Worm (Caenorhabditis elegans): ENCODE results near the gene rpt-2.

The rpt-2 gene

ce11 chrV:5991490-5992069 lies 25.9 kb downstream of the rpt-2 start (continued):
- TF ChIP-seq hlh-11 (tag; optimal IDR thresholded peaks at IDR 0.05) = peak; percentile 43
- TF ChIP-seq mdt-29 (GFP tag; IDR thresholded peaks at IDR 0.05) = no peak
- TF ChIP-seq unc-39 (tag; optimal IDR thresholded peaks at IDR 0.05) = no peak
- no peak for TF ChIP-seq lin-29 (GFP tag; IDR thresholded peaks at IDR 0.05)
- TF ChIP-seq spr-1 (tag; optimal IDR thresholded peaks at IDR 0.05) = no peak
- TF ChIP-seq pqm-1 (tag; optimal IDR thresholded peaks at IDR 0.05) = peak; percentile 61
- no peak for TF ChIP-seq lim-7 (GFP tag; IDR thresholded peaks at IDR 0.05)
- TF ChIP-seq madf-9 (GFP tag; conservative IDR thresholded peaks at IDR 0.05) = no peak
- no peak for TF ChIP-seq F49E8.2 (tag; optimal IDR thresholded peaks at IDR 0.05; ENCODE audit: borderline replicate concordance)
- no peak for TF ChIP-seq lir-3 (tag; optimal IDR thresholded peaks at IDR 0.05)

ce11 chrV:5990383-5990782 lies 27.1 kb downstream of the rpt-2 start, which contains the start of gene fut-8:
Gene fut-8 (minus strand): TSS chrV:5990483.
- no peak for TF ChIP-seq dmd-6 (GFP tag; IDR thresholded peaks at IDR 0.05)
- TF ChIP-seq madf-5 (GFP tag; IDR thresholded peaks at IDR 0.05) = no peak
- no peak for TF ChIP-seq pqm-1 (tag; optimal IDR thresholded peaks at IDR 0.05)
- no peak for TF ChIP-seq mxl-3 (GFP tag; optimal IDR thresholded peaks at IDR 0.05)
- peak in 1 of 2 experiments; percentile 1 for TF ChIP-seq unc-62 (GFP tag; optimal IDR thresholded peaks at IDR 0.05 in 1 of 2)
- no peak for TF ChIP-seq unc-62 (tag; optimal IDR thresholded peaks at IDR 0.05)
- TF ChIP-seq zip-11 (GFP tag; IDR thresholded peaks at IDR 0.05) = no peak
- no peak for TF ChIP-seq zfp-2 (tag; optimal IDR thresholded peaks at IDR 0.05)

- TF ChIP-seq nhr-102 (tag; optimal IDR thresholded peaks at IDR 0.05) (no peak), set-16 (GFP tag; IDR thresholded peaks at IDR 0.05) (no peak), skn-1 (tag; optimal IDR thresholded peaks at IDR 0.05) (no peak), snpc-4 (tag; optimal IDR thresholded peaks at IDR 0.05) (no peak), ceh-20 (GFP tag; IDR thresholded peaks at IDR 0.05) (no peak), lin-13 (GFP tag; optimal IDR thresholded peaks at IDR 0.05) (no peak), snpc-1.2 (GFP tag; IDR thresholded peaks at IDR 0.05) (no peak), unc-62 (GFP tag; optimal IDR thresholded peaks at IDR 0.05 in 1 of 2) (no peak), unc-62 (tag; optimal IDR thresholded peaks at IDR 0.05) (no peak), daf-12 (tag; optimal IDR thresholded peaks at IDR 0.05) (no peak), nhr-111 (GFP tag; optimal IDR thresholded peaks at IDR 0.05) (no peak), lin-39 (tag; optimal IDR thresholded peaks at IDR 0.05) (no peak), lim-7 (GFP tag; IDR thresholded peaks at IDR 0.05) (no peak)
These were observed 30.7 kb downstream of the rpt-2 start, which contains the start of gene C10F3.7 for ce11 chrV:5986755-5987154. Gene C10F3.7 (minus strand): TSS chrV:5986855.

ce11 chrV:5984244-5984643 lies 33.2 kb downstream of the rpt-2 start:
- TF ChIP-seq dmd-6 (GFP tag; IDR thresholded peaks at IDR 0.05) (no peak), unc-62 (GFP tag; optimal IDR thresholded peaks at IDR 0.05 in 1 of 2) (peak in 1 of 2 experiments; percentile 56), unc-62 (tag; optimal IDR thresholded peaks at IDR 0.05) (no peak), aha-1 (tag) (peak; percentile 83), F37D6.2 (tag; optimal IDR thresholded peaks at IDR 0.05) (no peak), nhr-111 (GFP tag; optimal IDR thresholded peaks at IDR 0.05) (no peak), mxl-3 (GFP tag; optimal IDR thresholded peaks at IDR 0.05) (no peak), hmg-1.1 (GFP tag; IDR thresholded peaks at IDR 0.05) (no peak)

ce11 chrV:5983380-5983779 lies 34.1 kb downstream of the rpt-2 start, which contains the start of gene dhs-16:
Gene dhs-16 (plus strand): TSS chrV:5983745.
- TF ChIP-seq nhr-28 (tag; optimal IDR thresholded peaks at IDR 0.05) (no peak), pqm-1 (tag; optimal IDR thresholded peaks at IDR 0.05) (no peak), aha-1 (tag) (peak; percentile 94), nhr-10 (tag; optimal IDR thresholded peaks at IDR 0.05) (no peak), unc-62 (GFP tag; optimal IDR thresholded peaks at IDR 0.05 in 1 of 2) (peak in 1 of 2 experiments; percentile 41), unc-62 (tag; optimal IDR thresholded peaks at IDR 0.05) (no peak)

Measured in whole organism, L4 larva.